Worm (Caenorhabditis elegans) whole organism, L2 larva: ENCODE results near the gene W05H7.1.

Source experiments
- F13H6.1 ChIP-seq: sonication (generic microtip); optimal IDR thresholded peaks from 2 replicates; lab custom pipeline; 2016; ENCODE audit warnings: missing genetic modification characterization, missing compliant biosample characterization
- ama-1 ChIP-seq: fragments of 150-350 bp; optimal IDR thresholded peaks from 2 replicates; lab custom pipeline; 2018; ENCODE audit warnings: inconsistent platforms
- dmd-4 ChIP-seq: sonication (generic microtip); optimal IDR thresholded peaks from 2 replicates; lab custom pipeline; 2017; ENCODE audit warnings: missing biosample characterization, missing genetic modification characterization
- nhr-10 ChIP-seq: sonication (generic microtip); optimal IDR thresholded peaks from 2 replicates; lab custom pipeline; 2017; ENCODE audit warnings: missing biosample characterization, missing genetic modification characterization
- nhr-237 ChIP-seq: fragments of 150-350 bp; optimal IDR thresholded peaks from 2 replicates; lab custom pipeline; 2014; ENCODE audit warnings: missing biosample characterization, missing genetic modification characterization
- snpc-4 ChIP-seq: fragments of 150-350 bp; optimal IDR thresholded peaks from 2 replicates; lab custom pipeline; 2014; ENCODE audit warnings: missing biosample characterization, missing genetic modification characterization

DNA sequence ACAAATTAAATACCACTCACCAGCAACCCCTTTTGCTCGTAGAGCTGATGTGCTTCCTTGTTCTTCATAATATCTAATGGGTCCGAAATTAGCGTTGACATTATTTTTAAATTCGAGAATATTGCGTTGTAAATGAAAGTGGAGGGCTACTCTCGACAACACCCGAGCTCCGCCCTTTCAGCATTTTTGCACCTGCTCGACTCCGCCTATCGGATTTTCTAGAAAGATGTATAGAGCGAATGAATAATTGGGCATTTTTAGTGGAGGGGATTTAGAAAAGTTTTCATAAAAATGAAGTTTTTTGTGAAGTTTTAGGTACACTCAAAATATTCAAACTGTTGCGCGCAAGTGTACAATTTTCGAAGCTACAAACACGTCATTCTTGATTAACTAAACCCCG is 43.7 kb downstream of the W05H7.1 start, which contains the start of gene F09E10.5:
- TF ChIP-seq snpc-4 (tag; lab: Kevin White, UChicago) (no peak), F13H6.1 (tag; lab: Kevin White, UChicago) (no peak), ama-1 (no peak), nhr-10 (tag; lab: Kevin White, UChicago) (no peak), nhr-237 (tag; lab: Kevin White, UChicago) (no peak), dmd-4 (tag; lab: Kevin White, UChicago) (no peak)
